Fruit fly (Drosophila melanogaster) whole organism, prepupa: ENCODE data around the gene Eo.

Experiments used
- Blimp-1 ChIP-seq: fragments of 200-800 bp; sonication (Bioruptor generic); optimal IDR thresholded peaks from 3 replicates; lab custom pipeline; 2017; ENCODE audit warnings: missing biosample characterization, missing genetic modification characterization, mild to moderate bottlenecking, moderate library complexity, missing genetic modification reagents
- CG10631 ChIP-seq: fragments of 200-800 bp; sonication (Bioruptor generic); optimal IDR thresholded peaks from 2 replicates; lab custom pipeline; 2016; ENCODE audit warnings: missing biosample characterization, missing genetic modification characterization
- CG11762 ChIP-seq: fragments of 200-800 bp; sonication (Bioruptor generic); optimal IDR thresholded peaks from 3 replicates; lab custom pipeline; 2016; ENCODE audit warnings: missing biosample characterization, missing genetic modification characterization; ENCODE audit not compliant: insufficient read depth
- CG11902 ChIP-seq: fragments of 200-800 bp; sonication (Bioruptor generic); optimal IDR thresholded peaks from 3 replicates; lab custom pipeline; 2016; ENCODE audit warnings: missing biosample characterization, missing genetic modification characterization
- CG15336 ChIP-seq: fragments of 200-800 bp; sonication (Bioruptor generic); IDR thresholded peaks from 2 replicates; pipeline ENCODE4 v1.3.6; 2022; ENCODE audit warnings: missing biosample characterization, missing genetic modification characterization
- CG1621 ChIP-seq: fragments of 200-800 bp; sonication (Bioruptor generic); optimal IDR thresholded peaks from 3 replicates; lab custom pipeline; 2018; ENCODE audit warnings: missing biosample characterization, mild to moderate bottlenecking, missing genetic modification characterization
- CG34406 ChIP-seq: fragments of 200-800 bp; sonication (Bioruptor generic); optimal IDR thresholded peaks from 3 replicates; lab custom pipeline; 2016; ENCODE audit warnings: missing biosample characterization, missing genetic modification characterization
- CG3919 ChIP-seq: fragments of 200-800 bp; sonication (Bioruptor generic); optimal IDR thresholded peaks from 3 replicates; lab custom pipeline; 2016; ENCODE audit warnings: missing biosample characterization, missing genetic modification characterization
- CG4318 ChIP-seq: fragments of 200-800 bp; sonication (Bioruptor generic); optimal IDR thresholded peaks from 3 replicates; lab custom pipeline; 2017; ENCODE audit warnings: missing biosample characterization, mild to moderate bottlenecking, missing genetic modification characterization
- CG6163 ChIP-seq: fragments of 200-800 bp; sonication (Bioruptor generic); IDR thresholded peaks from 3 replicates; pipeline ENCODE4 v1.3.6; 2022; ENCODE audit warnings: missing biosample characterization, missing genetic modification characterization
- CG6276 ChIP-seq: fragments of 200-800 bp; sonication (Bioruptor generic); optimal IDR thresholded peaks from 2 replicates; lab custom pipeline; 2017; ENCODE audit warnings: missing biosample characterization, mild to moderate bottlenecking, missing genetic modification characterization
- CG7368 ChIP-seq: fragments of 200-800 bp; sonication (Bioruptor generic); optimal IDR thresholded peaks from 3 replicates; lab custom pipeline; 2016; ENCODE audit warnings: missing biosample characterization, missing genetic modification characterization
- CG8119 ChIP-seq: fragments of 200-800 bp; sonication (Bioruptor generic); IDR thresholded peaks from 3 replicates; pipeline ENCODE4 v1.3.6; 2022; ENCODE audit warnings: missing biosample characterization, missing genetic modification characterization
- CG8319 ChIP-seq: fragments of 200-800 bp; sonication (Bioruptor generic); optimal IDR thresholded peaks from 3 replicates; lab custom pipeline; 2016; ENCODE audit warnings: missing biosample characterization, missing genetic modification characterization
- CG8632 ChIP-seq: fragments of 200-800 bp; sonication (Bioruptor generic); optimal IDR thresholded peaks from 3 replicates; lab custom pipeline; 2016; ENCODE audit warnings: missing biosample characterization, missing genetic modification characterization
- CG9139 ChIP-seq: fragments of 200-800 bp; sonication (Bioruptor generic); optimal IDR thresholded peaks from 3 replicates; lab custom pipeline; 2017; ENCODE audit warnings: missing biosample characterization, mild to moderate bottlenecking, missing genetic modification characterization
- Eip75B ChIP-seq: fragments of 200-800 bp; sonication (Bioruptor generic); optimal IDR thresholded peaks from 3 replicates; lab custom pipeline; 2016; ENCODE audit warnings: missing biosample characterization, missing genetic modification characterization
- Eip78C ChIP-seq: fragments of 200-800 bp; sonication (Bioruptor generic); peaks from one replicate; lab custom pipeline; 2016; ENCODE audit warnings: missing biosample characterization, missing genetic modification characterization
- Eip93F ChIP-seq: fragments of 200-800 bp; sonication (Bioruptor generic); optimal IDR thresholded peaks from 2 replicates; lab custom pipeline; 2016; ENCODE audit warnings: missing biosample characterization, mild to moderate bottlenecking, missing genetic modification characterization
- Ets21C ChIP-seq: fragments of 200-800 bp; sonication (Bioruptor generic); optimal IDR thresholded peaks from 3 replicates; lab custom pipeline; 2016; ENCODE audit warnings: missing biosample characterization, missing genetic modification characterization
- Hr38 ChIP-seq: sonication (Bioruptor generic); optimal IDR thresholded peaks from 2 replicates; lab custom pipeline; 2016; ENCODE audit warnings: missing biosample characterization, missing genetic modification characterization
- Hr39 ChIP-seq: fragments of 200-800 bp; sonication (Bioruptor generic); optimal IDR thresholded peaks from 2 replicates; lab custom pipeline; 2016; ENCODE audit warnings: missing biosample characterization, missing genetic modification characterization
- Hr4 ChIP-seq: fragments of 200-800 bp; sonication (Bioruptor generic); optimal IDR thresholded peaks from 3 replicates; lab custom pipeline; 2016; ENCODE audit warnings: missing biosample characterization, missing genetic modification characterization
- Lpt ChIP-seq: fragments of 200-800 bp; sonication (Bioruptor generic); optimal IDR thresholded peaks from 3 replicates; lab custom pipeline; 2016; ENCODE audit warnings: missing biosample characterization, missing genetic modification characterization
- OdsH ChIP-seq: fragments of 200-800 bp; sonication (Bioruptor generic); optimal IDR thresholded peaks from 3 replicates; lab custom pipeline; 2016; ENCODE audit warnings: missing biosample characterization, missing genetic modification characterization
- Smox ChIP-seq: fragments of 200-800 bp; sonication (Bioruptor generic); optimal IDR thresholded peaks from 3 replicates; lab custom pipeline; 2016; ENCODE audit warnings: missing biosample characterization, missing genetic modification characterization
- Sox14 ChIP-seq: fragments of 200-800 bp; sonication (Bioruptor generic); optimal IDR thresholded peaks from 3 replicates; lab custom pipeline; 2016; ENCODE audit warnings: missing biosample characterization, missing genetic modification characterization
- Sox15 ChIP-seq: fragments of 200-800 bp; sonication (Bioruptor generic); optimal IDR thresholded peaks from 3 replicates; lab custom pipeline; 2016; ENCODE audit warnings: missing biosample characterization, missing genetic modification characterization
- achi ChIP-seq: fragments of 200-800 bp; sonication (Bioruptor generic); optimal IDR thresholded peaks from 3 replicates; lab custom pipeline; 2016; ENCODE audit warnings: missing biosample characterization, missing genetic modification characterization
- acj6 ChIP-seq: fragments of 200-800 bp; sonication (Bioruptor generic); optimal IDR thresholded peaks from 3 replicates; lab custom pipeline; 2016; ENCODE audit warnings: missing biosample characterization, missing genetic modification characterization
- dac ChIP-seq: fragments of 200-800 bp; sonication (Bioruptor generic); optimal IDR thresholded peaks from 2 replicates; lab custom pipeline; 2017; ENCODE audit warnings: missing biosample characterization, mild to moderate bottlenecking, missing genetic modification characterization
- dsx ChIP-seq: fragments of 200-800 bp; optimal IDR thresholded peaks from 3 replicates; lab custom pipeline; 2019; ENCODE audit warnings: missing biosample characterization, mild to moderate bottlenecking, missing genetic modification characterization, moderate library complexity; ENCODE audit not compliant: poor library complexity, severe bottlenecking
- eg ChIP-seq: fragments of 200-800 bp; sonication (Bioruptor generic); IDR thresholded peaks from 3 replicates; pipeline ENCODE4 v1.3.6; 2022; ENCODE audit warnings: missing biosample characterization, missing genetic modification characterization
- esn ChIP-seq: fragments of 200-800 bp; sonication (Bioruptor generic); optimal IDR thresholded peaks from 2 replicates; lab custom pipeline; 2016; ENCODE audit warnings: missing biosample characterization, mild to moderate bottlenecking, missing genetic modification characterization, moderate library complexity
- fd59A ChIP-seq: fragments of 200-800 bp; sonication (Bioruptor generic); optimal IDR thresholded peaks from 2 replicates; lab custom pipeline; 2017; ENCODE audit warnings: missing biosample characterization, mild to moderate bottlenecking, missing genetic modification characterization, missing genetic modification reagents
- fd85E ChIP-seq: fragments of 200-800 bp; sonication (Bioruptor generic); optimal IDR thresholded peaks from 3 replicates; lab custom pipeline; 2016; ENCODE audit warnings: missing biosample characterization, missing genetic modification characterization
- fkh ChIP-seq: fragments of 200-800 bp; sonication (Bioruptor generic); optimal IDR thresholded peaks from 3 replicates; lab custom pipeline; 2017; ENCODE audit warnings: missing biosample characterization, mild to moderate bottlenecking, missing genetic modification characterization, moderate library complexity
- lz ChIP-seq: fragments of 200-800 bp; sonication (Bioruptor generic); optimal IDR thresholded peaks from 3 replicates; lab custom pipeline; 2016; ENCODE audit warnings: missing biosample characterization, missing genetic modification characterization
- net ChIP-seq: fragments of 200-800 bp; sonication (Bioruptor generic); optimal IDR thresholded peaks from 3 replicates; lab custom pipeline; 2016; ENCODE audit warnings: missing biosample characterization, missing genetic modification characterization
- pdm3 ChIP-seq: fragments of 200-800 bp; sonication (Bioruptor generic); optimal IDR thresholded peaks from 3 replicates; lab custom pipeline; 2016; ENCODE audit warnings: missing biosample characterization, missing genetic modification characterization
- salr ChIP-seq, 2 experiments: fragments of 200-800 bp; sonication (Bioruptor generic); optimal IDR thresholded peaks; 3 replicates each; lab custom pipeline; 2016 to 2018; ENCODE audit warnings: missing biosample characterization in 2 of 2, missing genetic modification characterization in 2 of 2, mild to moderate bottlenecking in 1 of 2
- spab ChIP-seq: fragments of 200-800 bp; sonication (Bioruptor generic); optimal IDR thresholded peaks from 2 replicates; lab custom pipeline; 2017; ENCODE audit warnings: missing biosample characterization, mild to moderate bottlenecking, missing genetic modification characterization, missing genetic modification reagents
- ss ChIP-seq, 2 experiments: fragments of 200-800 bp; sonication (Bioruptor generic); optimal IDR thresholded peaks; 2 replicates in 1 of 2; 3 replicates in 1 of 2; lab custom pipeline; 2017 to 2018; ENCODE audit warnings: mild to moderate bottlenecking in 2 of 2, missing biosample characterization in 2 of 2, missing genetic modification characterization in 2 of 2, moderate library complexity in 1 of 2
- svp ChIP-seq: fragments of 200-800 bp; sonication (Bioruptor generic); peaks from one replicate; lab custom pipeline; 2016; ENCODE audit warnings: missing biosample characterization, missing genetic modification characterization

The Eo gene

dm6 chrX:14952845-14953720 lies 34.5 kb upstream of the Eo start, which contains the start of gene pdgy (continued):
- TF ChIP-seq net (GFP tag; lab: Kevin White, UChicago), result peak; percentile 61
- peak; percentile 30 for TF ChIP-seq achi (GFP tag; lab: Kevin White, UChicago)
- no peak for TF ChIP-seq Hr4 (GFP tag; lab: Kevin White, UChicago)
- TF ChIP-seq fd59A (GFP tag; lab: Kevin White, UChicago), result peak; percentile 40
- TF ChIP-seq CG3919 (GFP tag; lab: Kevin White, UChicago), result peak; percentile 68
- TF ChIP-seq CG15336, result peak; percentile 76; the same call in 1 of the 2 replicates
- TF ChIP-seq Hr39 (GFP tag; lab: Kevin White, UChicago), result no peak
- peak; percentile 58 for TF ChIP-seq Blimp-1
- no peak for TF ChIP-seq CG10631
- peak; percentile 81 for TF ChIP-seq CG8119 (GFP tag; lab: Robert Waterston, UW)
- TF ChIP-seq, all 60 proteins: peak for 41

- peak; percentile 56 for TF ChIP-seq dsx (GFP tag; lab: Kevin White, UChicago)
- TF ChIP-seq ss (GFP tag; optimal IDR thresholded peaks at IDR 0.05; lab: Kevin White, UChicago), result no peak
- TF ChIP-seq Ets21C (GFP tag; lab: Kevin White, UChicago), result peak; percentile 72
- peak; percentile 69 for TF ChIP-seq CG6276 (GFP tag; lab: Kevin White, UChicago)
- peak; percentile 95 for TF ChIP-seq Eip78C (GFP tag; lab: Kevin White, UChicago)
- TF ChIP-seq CG15336, result peak; percentile 92
- TF ChIP-seq net (GFP tag; lab: Kevin White, UChicago), result peak; percentile 83
- peak; percentile 79 for TF ChIP-seq achi (GFP tag; lab: Kevin White, UChicago)
- peak; percentile 82 for TF ChIP-seq Hr4 (GFP tag; lab: Kevin White, UChicago)
- peak; percentile 64 for TF ChIP-seq CG11762 (GFP tag; lab: Kevin White, UChicago)
- peak; percentile 75 for TF ChIP-seq CG1621 (tag; lab: Kevin White, UChicago)
- TF ChIP-seq esn, result peak; percentile 87
- peak; percentile 85 for TF ChIP-seq OdsH
- peak; percentile 54 for TF ChIP-seq Eip93F (GFP tag; lab: Kevin White, UChicago)
- peak; percentile 77 for TF ChIP-seq CG7368 (GFP tag; lab: Kevin White, UChicago)
- peak; percentile 71 for TF ChIP-seq CG8319 (GFP tag; lab: Kevin White, UChicago)
- no peak for TF ChIP-seq Hr38 (GFP tag; lab: Kevin White, UChicago)
- TF ChIP-seq spab (GFP tag; lab: Kevin White, UChicago), result peak; percentile 44
- TF ChIP-seq salr (GFP tag; optimal IDR thresholded peaks at IDR 0.05; lab: Kevin White, UChicago), result peak; percentile 62 to 90
- peak; percentile 90 for TF ChIP-seq eg (GFP tag; lab: Robert Waterston, UW)
- TF ChIP-seq CG3919 (GFP tag; lab: Kevin White, UChicago), result peak; percentile 88
- TF ChIP-seq acj6 (GFP tag; lab: Kevin White, UChicago), result peak; percentile 86
- TF ChIP-seq CG6163, result peak; percentile 92
- peak; percentile 66 for TF ChIP-seq dac (GFP tag; lab: Kevin White, UChicago)
- TF ChIP-seq CG9139, result no peak
- TF ChIP-seq fkh (GFP tag; lab: Kevin White, UChicago), result no peak
- TF ChIP-seq Sox14 (GFP tag; lab: Kevin White, UChicago), result peak; percentile 89
- peak; percentile 75 for TF ChIP-seq CG8632 (GFP tag; lab: Kevin White, UChicago)
- TF ChIP-seq svp (GFP tag; lab: Kevin White, UChicago), result peak; percentile 91
- peak; percentile 82 for TF ChIP-seq Eip75B
- TF ChIP-seq lz (GFP tag; lab: Kevin White, UChicago), result peak; percentile 86
- TF ChIP-seq Blimp-1, result peak; percentile 36
- TF ChIP-seq Sox15 (GFP tag; lab: Kevin White, UChicago), result peak; percentile 74
- TF ChIP-seq CG11902, result peak; percentile 60
- TF ChIP-seq fd59A (GFP tag; lab: Kevin White, UChicago), result peak; percentile 60
- TF ChIP-seq CG34406, result peak; percentile 77
- TF ChIP-seq Hr39 (GFP tag; lab: Kevin White, UChicago), result peak; percentile 88
- peak; percentile 89 for TF ChIP-seq pdm3
- TF ChIP-seq Lpt (GFP tag; lab: Kevin White, UChicago), result peak; percentile 86
- TF ChIP-seq CG4318, result peak; percentile 70
- TF ChIP-seq CG8119 (GFP tag; lab: Robert Waterston, UW), result peak; percentile 87
- peak; percentile 84 for TF ChIP-seq Smox (GFP tag; lab: Kevin White, UChicago)
- TF ChIP-seq fd85E (GFP tag; lab: Kevin White, UChicago), result peak; percentile 81
Observed at dm6 chrX:14952097-14952844, 33.7 kb upstream of the Eo start.
